Worm (Caenorhabditis elegans): ENCODE data around the gene F45E1.1.
A peak's percentile ranks its signal among the peaks of the same experiment; 100 is the strongest.

The F45E1.1 gene

ce11 chrX:8037365-8037764 lies 33.9 kb downstream of the F45E1.1 start:
- TF ChIP-seq M03D4.4 (tag; optimal IDR thresholded peaks at IDR 0.05) (no peak), drap-1 (GFP tag; optimal IDR thresholded peaks at IDR 0.05) (no peak), nhr-12 (tag; optimal IDR thresholded peaks at IDR 0.05) (no peak), unc-62 (GFP tag; optimal IDR thresholded peaks at IDR 0.05) (no peak), unc-120 (tag; optimal IDR thresholded peaks at IDR 0.05; ENCODE audit: poor library complexity, severe bottlenecking) (no peak), sem-2 (GFP tag; optimal IDR thresholded peaks at IDR 0.05) (no peak), ham-2 (GFP tag; optimal IDR thresholded peaks at IDR 0.05) (no peak), ces-1 (GFP tag; optimal IDR thresholded peaks at IDR 0.05) (no peak)

- TF ChIP-seq mep-1 (tag; optimal IDR thresholded peaks at IDR 0.05) (peak; percentile 6), drap-1 (GFP tag; optimal IDR thresholded peaks at IDR 0.05) (no peak)
These were observed 37.5 kb downstream of the F45E1.1 start, which contains the start of gene xol-1 for ce11 chrX:8040967-8041366. Gene xol-1, plus strand, starts transcription at chrX:8041313.

DNA sequence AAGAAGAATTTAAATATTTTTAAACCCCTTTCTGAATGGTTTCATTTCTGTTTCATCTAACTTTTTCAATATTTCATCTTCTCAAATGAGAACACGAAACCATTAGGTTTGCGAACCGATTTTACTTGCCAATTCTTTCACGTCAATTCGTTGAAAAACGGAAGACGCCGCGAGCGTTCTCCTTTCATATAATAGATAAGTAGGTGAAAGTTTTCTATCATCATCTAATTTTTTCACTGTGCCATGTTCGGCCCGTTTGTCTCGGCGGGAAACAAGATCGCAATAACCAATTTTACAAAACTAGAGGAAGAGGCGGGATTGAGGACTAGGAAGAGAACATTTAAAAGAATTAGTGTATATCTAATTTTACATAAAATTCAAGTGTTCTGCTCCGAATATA lies 41.7 kb downstream of the F45E1.1 start, which contains the start of gene C18A11.4:
C18A11.4 (plus strand) TSS at position 367 of the 400 bp plus-strand sequence.
- TF ChIP-seq nhr-28 (tag; optimal IDR thresholded peaks at IDR 0.05): no peak
- TF ChIP-seq blmp-1 (tag; optimal IDR thresholded peaks at IDR 0.05): no peak
- no peak for TF ChIP-seq flh-1 (GFP tag; optimal IDR thresholded peaks at IDR 0.05)
- TF ChIP-seq ztf-11 (tag; optimal IDR thresholded peaks at IDR 0.05): no peak
- TF ChIP-seq tbx-8 (GFP tag; optimal IDR thresholded peaks at IDR 0.05): no peak
- no peak for TF ChIP-seq ceh-39 (tag; optimal IDR thresholded peaks at IDR 0.05)

DNA sequence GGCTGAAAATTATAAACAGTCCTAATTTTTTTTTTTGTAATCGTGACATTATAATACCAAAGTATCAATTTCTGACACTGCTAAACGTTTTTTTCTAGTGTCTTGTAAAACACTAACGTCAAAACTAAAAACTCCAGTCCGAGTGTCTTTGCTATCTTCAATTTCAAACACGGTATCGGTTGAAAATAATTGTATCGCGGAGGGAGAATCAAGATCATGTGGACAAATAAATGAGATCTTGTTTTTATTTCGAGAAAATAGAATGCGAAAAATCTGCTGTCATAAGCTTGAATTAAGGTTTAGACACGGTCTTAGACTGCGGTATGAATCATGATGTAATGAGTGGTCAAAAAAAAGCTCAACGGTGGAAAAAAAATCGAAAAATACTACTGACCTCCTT lies 45.2 kb downstream of the F45E1.1 start:
- TF ChIP-seq cnd-1 (tag; optimal IDR thresholded peaks at IDR 0.05) (no peak), M03D4.4 (tag; optimal IDR thresholded peaks at IDR 0.05) (no peak), blmp-1 (tag; optimal IDR thresholded peaks at IDR 0.05) (no peak)

ce11 chrX:8052055-8052454 lies 48.6 kb downstream of the F45E1.1 start:
- TF ChIP-seq zip-8 (tag; optimal IDR thresholded peaks at IDR 0.05) (no peak), elt-3 (tag; optimal IDR thresholded peaks at IDR 0.05) (no peak), mab-5 (tag; optimal IDR thresholded peaks at IDR 0.05) (no peak), cnd-1 (tag; optimal IDR thresholded peaks at IDR 0.05) (peak; percentile 12), hlh-1 (tag; optimal IDR thresholded peaks at IDR 0.05) (peak; percentile 82), tbx-8 (GFP tag; optimal IDR thresholded peaks at IDR 0.05) (no peak), unc-62 (GFP tag; optimal IDR thresholded peaks at IDR 0.05) (peak; percentile 63), unc-120 (tag; optimal IDR thresholded peaks at IDR 0.05; ENCODE audit: poor library complexity, severe bottlenecking) (peak; percentile 76)

DNA sequence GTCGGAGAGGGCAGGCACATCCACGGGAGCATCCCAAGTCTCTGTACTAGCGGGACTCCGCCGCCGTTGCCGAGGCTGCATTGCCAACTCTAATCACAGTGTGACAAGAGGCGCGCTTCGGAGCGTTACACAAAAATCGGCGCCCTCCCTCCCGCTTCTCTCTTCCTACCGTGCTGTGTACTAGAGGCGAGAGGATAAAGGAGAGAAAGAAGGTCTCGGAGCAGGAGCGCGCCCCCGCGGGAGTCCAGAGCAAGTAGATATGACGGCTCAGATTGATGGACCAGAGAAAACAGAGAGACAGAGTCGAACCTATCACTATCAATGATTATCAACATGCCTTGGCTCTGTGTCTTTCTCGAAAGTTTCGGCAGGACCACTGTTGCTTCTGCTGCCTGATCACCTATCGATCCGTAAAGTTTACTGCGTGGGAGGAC lies 49.5 kb downstream of the F45E1.1 start:
- TF ChIP-seq lsy-2 (tag; optimal IDR thresholded peaks at IDR 0.05) (no peak), ceh-83 (GFP tag; optimal IDR thresholded peaks at IDR 0.05) (no peak), pha-4 (tag; optimal IDR thresholded peaks at IDR 0.05) (no peak), mab-5 (tag; optimal IDR thresholded peaks at IDR 0.05) (peak; percentile 26), sptf-1 (tag; optimal IDR thresholded peaks at IDR 0.05) (peak; percentile 15), cnd-1 (tag; optimal IDR thresholded peaks at IDR 0.05) (no peak), mep-1 (tag; optimal IDR thresholded peaks at IDR 0.05) (no peak), ceh-43 (GFP tag; optimal IDR thresholded peaks at IDR 0.05) (no peak), nhr-28 (tag; optimal IDR thresholded peaks at IDR 0.05) (no peak), unc-120 (tag; optimal IDR thresholded peaks at IDR 0.05; ENCODE audit: poor library complexity, severe bottlenecking) (peak; percentile 87), hlh-1 (tag; optimal IDR thresholded peaks at IDR 0.05) (peak; percentile 80), unc-62 (GFP tag; optimal IDR thresholded peaks at IDR 0.05) (peak; percentile 96), sem-2 (GFP tag; optimal IDR thresholded peaks at IDR 0.05) (no peak), ceh-39 (tag; optimal IDR thresholded peaks at IDR 0.05) (no peak), nhr-76 (tag; optimal IDR thresholded peaks at IDR 0.05) (no peak), ham-2 (GFP tag; optimal IDR thresholded peaks at IDR 0.05) (no peak), lin-13 (tag; optimal IDR thresholded peaks at IDR 0.05) (no peak)

- TF ChIP-seq hlh-1 (tag; optimal IDR thresholded peaks at IDR 0.05) (peak; percentile 88), ces-1 (GFP tag; optimal IDR thresholded peaks at IDR 0.05) (no peak), unc-120 (tag; optimal IDR thresholded peaks at IDR 0.05; ENCODE audit: poor library complexity, severe bottlenecking) (peak; percentile 87), pha-4 (tag; optimal IDR thresholded peaks at IDR 0.05) (no peak), unc-62 (GFP tag; optimal IDR thresholded peaks at IDR 0.05) (peak; percentile 71)
These were observed 51.0 kb downstream of the F45E1.1 start for ce11 chrX:8054478-8054877.

Data from whole organism, mixed stage, embryonic.